Fruit fly (Drosophila melanogaster) whole organism, prepupa: ENCODE results near the gene T48.

Experiments
- Met ChIP-seq: fragments of 200-800 bp; sonication (Bioruptor generic); optimal IDR thresholded peaks from 3 replicates; lab custom pipeline; 2016; ENCODE audit warnings: missing biosample characterization, missing genetic modification characterization
- eg ChIP-seq: fragments of 200-800 bp; sonication (Bioruptor generic); IDR thresholded peaks from 3 replicates; pipeline ENCODE4 v1.3.6; 2022; ENCODE audit warnings: missing biosample characterization, missing genetic modification characterization
- vri ChIP-seq: fragments of 200-800 bp; sonication (Bioruptor generic); optimal IDR thresholded peaks from 3 replicates; lab custom pipeline; 2016; ENCODE audit warnings: missing biosample characterization, mild to moderate bottlenecking, missing genetic modification characterization

- peak; percentile 50 for TF ChIP-seq Met
- peak; percentile 35 for TF ChIP-seq vri
- peak; percentile 65 for TF ChIP-seq eg (GFP tag; lab: Robert Waterston, UW)
Measured at dm6 chr3R:26859228-26859627, 22.3 kb upstream of the T48 start.
